Worm (Caenorhabditis elegans) whole organism, young adult: Measurements from ENCODE around the gene sto-4.

Source experiments
- B0035.1 ChIP-seq: sonication (generic microtip); optimal IDR thresholded peaks from 2 replicates; lab custom pipeline; 2016; ENCODE audit warnings: missing genetic modification characterization, mild to moderate bottlenecking, missing compliant biosample characterization, missing genotype, missing genetic modification reagents
- B0336.3 ChIP-seq: fragments of 200-800 bp; sonication (Bioruptor generic); IDR thresholded peaks from 2 replicates; pipeline ENCODE4 v1.3.6; 2022; ENCODE audit warnings: missing genetic modification characterization, missing compliant biosample characterization
- C17E4.6 ChIP-seq: fragments of 200-800 bp; sonication (Bioruptor generic); IDR thresholded peaks from 2 replicates; pipeline ENCODE4 v1.3.6; 2022; ENCODE audit warnings: missing genetic modification reagents, missing genetic modification characterization, missing compliant biosample characterization
- F52B5.7 ChIP-seq: sonication (generic microtip); optimal IDR thresholded peaks from 2 replicates; lab custom pipeline; 2016; ENCODE audit warnings: mild to moderate bottlenecking, missing genetic modification characterization, missing compliant biosample characterization
- F57C9.4 ChIP-seq: sonication (generic microtip); optimal IDR thresholded peaks from 2 replicates; lab custom pipeline; 2017; ENCODE audit warnings: mild to moderate bottlenecking, missing genetic modification characterization, missing compliant biosample characterization
- K11D2.4 ChIP-seq: fragments of 200-800 bp; sonication (Bioruptor generic); IDR thresholded peaks from 2 replicates; pipeline ENCODE4 v1.3.6; 2022; ENCODE audit warnings: missing genetic modification reagents, missing genetic modification characterization, missing compliant biosample characterization
- K12H6.12 ChIP-seq: fragments of 200-800 bp; sonication (Bioruptor generic); optimal IDR thresholded peaks from 2 replicates; lab custom pipeline; 2018; ENCODE audit warnings: mild to moderate bottlenecking, missing genetic modification characterization, missing compliant biosample characterization
- T07F8.4 ChIP-seq: sonication (generic microtip); optimal IDR thresholded peaks from 2 replicates; lab custom pipeline; 2016; ENCODE audit warnings: mild to moderate bottlenecking, missing genetic modification characterization, moderate library complexity, missing compliant biosample characterization
- Y56A3A.18 ChIP-seq: fragments of 200-800 bp; sonication (Bioruptor generic); IDR thresholded peaks from 2 replicates; pipeline ENCODE4 v1.3.6; 2022; ENCODE audit warnings: missing genetic modification reagents, missing genetic modification characterization, missing compliant biosample characterization
- Y79H2A.3 ChIP-seq: fragments of 200-800 bp; sonication (Bioruptor generic); conservative IDR thresholded peaks from 2 replicates; pipeline ENCODE4 v1.3.6; 2022; ENCODE audit warnings: missing genetic modification reagents, missing genetic modification characterization, missing compliant biosample characterization
- ZK185.1 ChIP-seq: sonication (generic microtip); optimal IDR thresholded peaks from 2 replicates; lab custom pipeline; 2016; ENCODE audit warnings: mild to moderate bottlenecking, missing genetic modification characterization, missing compliant biosample characterization; ENCODE audit not compliant: poor library complexity, severe bottlenecking
- ama-1 ChIP-seq, 3 experiments: fragments of 150-350 bp in 1 of 3; sonication (generic microtip) in 2 of 3; optimal IDR thresholded peaks; 2 replicates each; lab custom pipeline; 2014 to 2018; ENCODE audit warnings: missing biosample characterization in 2 of 3, missing genetic modification characterization in 2 of 3, missing genetic modification reagents in 2 of 3
- atf-7 ChIP-seq: sonication (generic microtip); optimal IDR thresholded peaks from 2 replicates; lab custom pipeline; 2017; ENCODE audit warnings: mild to moderate bottlenecking, missing genetic modification characterization, missing compliant biosample characterization
- attf-3 ChIP-seq: fragments of 200-800 bp; sonication (Bioruptor generic); conservative IDR thresholded peaks from 2 replicates; pipeline ENCODE4 v1.3.6; 2022; ENCODE audit warnings: missing genetic modification reagents, missing genetic modification characterization, missing compliant biosample characterization
- attf-5 ChIP-seq: fragments of 200-800 bp; sonication (Bioruptor generic); optimal IDR thresholded peaks from 2 replicates; lab custom pipeline; 2018; ENCODE audit warnings: mild to moderate bottlenecking, missing genetic modification characterization, missing compliant biosample characterization
- cebp-2 ChIP-seq: fragments of 200-800 bp; sonication (Bioruptor generic); IDR thresholded peaks from 2 replicates; pipeline ENCODE4 v1.3.6; 2022; ENCODE audit warnings: missing genetic modification characterization, missing compliant biosample characterization
- ceh-40 ChIP-seq: fragments of 200-800 bp; sonication (Bioruptor generic); IDR thresholded peaks from 2 replicates; pipeline ENCODE4 v1.3.6; 2022; ENCODE audit warnings: missing genetic modification characterization, missing compliant biosample characterization
- chd-7 ChIP-seq: sonication (generic microtip); optimal IDR thresholded peaks from 2 replicates; lab custom pipeline; 2016; ENCODE audit warnings: mild to moderate bottlenecking, missing genetic modification characterization, moderate library complexity, missing compliant biosample characterization
- dpff-1 ChIP-seq: sonication (generic microtip); optimal IDR thresholded peaks from 2 replicates; lab custom pipeline; 2017; ENCODE audit warnings: mild to moderate bottlenecking, missing genetic modification characterization, missing compliant biosample characterization
- egl-44 ChIP-seq: fragments of 200-800 bp; sonication (Bioruptor generic); IDR thresholded peaks from 2 replicates; pipeline ENCODE4 v1.3.6; 2022; ENCODE audit warnings: missing genetic modification reagents, missing genetic modification characterization, missing compliant biosample characterization
- egrh-3 ChIP-seq: fragments of 200-800 bp; sonication (Bioruptor generic); IDR thresholded peaks from 2 replicates; pipeline ENCODE4 v1.3.6; 2022; ENCODE audit warnings: missing genetic modification reagents, missing genetic modification characterization, missing compliant biosample characterization
- gei-17 ChIP-seq: fragments of 200-800 bp; sonication (Bioruptor generic); optimal IDR thresholded peaks from 2 replicates; lab custom pipeline; 2018; ENCODE audit warnings: mild to moderate bottlenecking, missing genetic modification characterization, missing compliant biosample characterization
- hlh-12 ChIP-seq: sonication (generic microtip); optimal IDR thresholded peaks from 2 replicates; lab custom pipeline; 2016; ENCODE audit warnings: missing genetic modification characterization, missing compliant biosample characterization
- hrde-1 ChIP-seq: sonication (generic microtip); optimal IDR thresholded peaks from 2 replicates; lab custom pipeline; 2016; ENCODE audit warnings: missing genetic modification characterization, mild to moderate bottlenecking, missing compliant biosample characterization, moderate library complexity, missing genotype, missing genetic modification reagents, borderline replicate concordance
- hsf-1 ChIP-seq: fragments of 200-800 bp; sonication (Bioruptor generic); IDR thresholded peaks from 2 replicates; pipeline ENCODE4 v1.3.6; 2022; ENCODE audit warnings: missing genetic modification reagents, missing genetic modification characterization, missing compliant biosample characterization
- lag-1 ChIP-seq: fragments of 200-800 bp; sonication (Bioruptor generic); IDR thresholded peaks from 2 replicates; pipeline ENCODE4 v1.3.6; 2022; ENCODE audit warnings: missing genetic modification reagents, missing genetic modification characterization, missing compliant biosample characterization
- let-607 ChIP-seq, 2 experiments: fragments of 200-800 bp in 1 of 2; sonication (Bioruptor generic) in 1 of 2; sonication (generic microtip) in 1 of 2; optimal IDR thresholded peaks; 2 replicates each; lab custom pipeline; 2016 to 2018; ENCODE audit warnings: mild to moderate bottlenecking in 2 of 2, missing compliant biosample characterization in 2 of 2, missing genetic modification characterization in 2 of 2, moderate library complexity in 2 of 2, missing genotype in 1 of 2
- lin-35 ChIP-seq, 3 experiments: fragments of 150-350 bp in 2 of 3; sonication (generic microtip) in 1 of 3; optimal IDR thresholded peaks; 2 replicates each; lab custom pipeline; 2014 to 2018; ENCODE audit warnings: missing biosample characterization in 3 of 3, missing genetic modification characterization in 3 of 3, missing genetic modification reagents in 3 of 3
- lin-40 ChIP-seq: sonication (generic microtip); optimal IDR thresholded peaks from 2 replicates; lab custom pipeline; 2016; ENCODE audit warnings: missing genetic modification characterization, mild to moderate bottlenecking, missing compliant biosample characterization, missing genotype, missing genetic modification reagents
- lsl-1 ChIP-seq: fragments of 200-800 bp; sonication (Bioruptor generic); optimal IDR thresholded peaks from 2 replicates; lab custom pipeline; 2018; ENCODE audit warnings: mild to moderate bottlenecking, missing genetic modification characterization, moderate library complexity, missing compliant biosample characterization
- madf-6 ChIP-seq: fragments of 200-800 bp; sonication (Bioruptor generic); IDR thresholded peaks from 2 replicates; pipeline ENCODE4 v1.3.6; 2022; ENCODE audit warnings: missing genetic modification reagents, missing genetic modification characterization, missing compliant biosample characterization
- madf-8 ChIP-seq: fragments of 200-800 bp; sonication (Bioruptor generic); conservative IDR thresholded peaks from 2 replicates; pipeline ENCODE4 v1.3.6; 2022; ENCODE audit warnings: missing genetic modification reagents, missing genetic modification characterization, missing compliant biosample characterization
- mel-28 ChIP-seq: sonication (generic microtip); optimal IDR thresholded peaks from 2 replicates; lab custom pipeline; 2016; ENCODE audit warnings: borderline replicate concordance, mild to moderate bottlenecking, missing genetic modification characterization, missing compliant biosample characterization
- mes-4 ChIP-seq: sonication (generic microtip); optimal IDR thresholded peaks from 2 replicates; lab custom pipeline; 2016; ENCODE audit warnings: missing genotype, missing genetic modification characterization, missing compliant biosample characterization
- mxl-1 ChIP-seq: sonication (generic microtip); optimal IDR thresholded peaks from 2 replicates; lab custom pipeline; 2016; ENCODE audit warnings: missing genetic modification characterization, missing compliant biosample characterization
- nfyb-1 ChIP-seq: fragments of 200-800 bp; sonication (Bioruptor generic); IDR thresholded peaks from 2 replicates; pipeline ENCODE4 v1.3.6; 2022; ENCODE audit warnings: missing genetic modification reagents, missing genetic modification characterization, missing compliant biosample characterization
- pbrm-1 ChIP-seq: fragments of 200-800 bp; sonication (Bioruptor generic); IDR thresholded peaks from 2 replicates; pipeline ENCODE4 v1.3.6; 2022; ENCODE audit warnings: missing genetic modification reagents, missing genetic modification characterization, missing compliant biosample characterization
- pha-4 ChIP-seq: fragments of 150-350 bp; sonication (generic microtip); optimal IDR thresholded peaks from 2 replicates; lab custom pipeline; 2014; ENCODE audit warnings: missing biosample characterization, missing genetic modification reagents, missing genetic modification characterization
- snpc-1.3 ChIP-seq: sonication (generic microtip); optimal IDR thresholded peaks from 2 replicates; lab custom pipeline; 2017; ENCODE audit warnings: missing genetic modification characterization, mild to moderate bottlenecking, missing compliant biosample characterization, antibody characterized with exemption, moderate library complexity, missing genotype, missing genetic modification reagents; ENCODE audit not compliant: insufficient read depth
- snpc-3.4 ChIP-seq: sonication (generic microtip); optimal IDR thresholded peaks from 2 replicates; lab custom pipeline; 2017; ENCODE audit warnings: missing genetic modification characterization, mild to moderate bottlenecking, missing compliant biosample characterization, antibody characterized with exemption, moderate library complexity, missing genotype, missing genetic modification reagents
- snpc-4 ChIP-seq, 5 experiments: fragments of 150-350 bp in 1 of 5; sonication (generic microtip) in 4 of 5; optimal IDR thresholded peaks; 2 replicates each; lab custom pipeline; 2014 to 2018; ENCODE audit warnings: missing genetic modification characterization in 5 of 5, missing biosample characterization in 3 of 5, antibody characterized with exemption in 2 of 5, mild to moderate bottlenecking in 2 of 5, missing compliant biosample characterization in 2 of 5, missing genotype in 2 of 5, moderate library complexity in 2 of 5, missing genetic modification reagents in 1 of 5
- tbx-9 ChIP-seq: sonication (generic microtip); optimal IDR thresholded peaks from 2 replicates; lab custom pipeline; 2016; ENCODE audit warnings: borderline replicate concordance, missing genetic modification characterization, inconsistent platforms, missing compliant biosample characterization
- unc-62 ChIP-seq: fragments of 150-350 bp; optimal IDR thresholded peaks from 2 replicates; lab custom pipeline; 2014; ENCODE audit warnings: missing biosample characterization, missing genetic modification reagents, missing genetic modification characterization
- xnd-1 ChIP-seq: sonication (generic microtip); optimal IDR thresholded peaks from 2 replicates; lab custom pipeline; 2016; ENCODE audit warnings: missing genotype, missing genetic modification reagents, missing genetic modification characterization, missing compliant biosample characterization
- zfh-2 ChIP-seq: fragments of 200-800 bp; sonication (Bioruptor generic); conservative IDR thresholded peaks from 2 replicates; pipeline ENCODE4 v1.3.6; 2022; ENCODE audit warnings: missing genetic modification reagents, missing genetic modification characterization, missing compliant biosample characterization
- ztf-18 ChIP-seq: sonication (generic microtip); optimal IDR thresholded peaks from 2 replicates; lab custom pipeline; 2016; ENCODE audit warnings: missing genotype, mild to moderate bottlenecking, missing genetic modification characterization, missing compliant biosample characterization

sto-4 gene

ce11 chrX:11645517-11645916, 1.6 kb downstream of the sto-4 start:
- TF ChIP-seq mes-4: peak; percentile 38
- TF ChIP-seq madf-8: no peak
- TF ChIP-seq ztf-18 (tag; lab: Kevin White, UChicago): peak; percentile 56
- peak in 1 of 3 experiments; percentile 53 for TF ChIP-seq lin-35 (GFP tag; optimal IDR thresholded peaks at IDR 0.05; lab: Kevin White, UChicago)
- 0 out of 2 replicates have a peak, but pooled peaks have one; percentile 45 for TF ChIP-seq K11D2.4 (GFP tag; lab: Robert Waterston, UW)
- no peak for TF ChIP-seq ama-1 (optimal IDR thresholded peaks at IDR 0.05; lab: Kevin White, UChicago)
- peak; percentile 14 to 57 for TF ChIP-seq ama-1 (GFP tag; optimal IDR thresholded peaks at IDR 0.05; lab: Kevin White, UChicago)
- peak; percentile 10; the same call in 1 of the 2 replicates for TF ChIP-seq madf-6 (GFP tag; lab: Robert Waterston, UW)
- peak in 1 of 2 experiments; percentile 17 for TF ChIP-seq let-607 (tag; optimal IDR thresholded peaks at IDR 0.05; lab: Kevin White, UChicago)
- 0 out of 2 replicates have a peak, but pooled peaks have one; percentile 70 for TF ChIP-seq cebp-2
- TF ChIP-seq F52B5.7: no peak
- TF ChIP-seq chd-7 (tag; lab: Kevin White, UChicago): peak; percentile 0
- no peak for TF ChIP-seq zfh-2 (GFP tag; lab: Robert Waterston, UW)
- TF ChIP-seq mxl-1: peak; percentile 71
- TF ChIP-seq ZK185.1: peak; percentile 75
- TF ChIP-seq unc-62 (GFP tag; lab: Kevin White, UChicago): no peak
- TF ChIP-seq hrde-1: peak; percentile 9
- TF ChIP-seq mel-28: no peak
- TF ChIP-seq B0035.1: peak; percentile 23
- TF ChIP-seq T07F8.4 (tag; lab: Kevin White, UChicago): no peak
- peak; percentile 70 for TF ChIP-seq pbrm-1 (GFP tag; lab: Robert Waterston, UW)
- peak; percentile 57 for TF ChIP-seq snpc-4 (GFP tag; optimal IDR thresholded peaks at IDR 0.05; lab: Kevin White, UChicago)
- peak in 2 of 4 experiments; percentile 27 to 59 for TF ChIP-seq snpc-4 (tag; optimal IDR thresholded peaks at IDR 0.05; lab: Kevin White, UChicago)
- no peak for TF ChIP-seq lag-1 (GFP tag; lab: Robert Waterston, UW)
- no peak for TF ChIP-seq C17E4.6 (GFP tag; lab: Robert Waterston, UW)
- TF ChIP-seq F57C9.4 (tag; lab: Kevin White, UChicago): no peak
- TF ChIP-seq atf-7: peak; percentile 17
- TF ChIP-seq Y56A3A.18 (GFP tag; lab: Robert Waterston, UW): peak; percentile 63; the same call in 1 of the 2 replicates
- TF ChIP-seq xnd-1 (tag; lab: Kevin White, UChicago): no peak
- no peak for TF ChIP-seq egl-44 (GFP tag; lab: Robert Waterston, UW)
- no peak for TF ChIP-seq tbx-9 (tag; lab: Kevin White, UChicago)
- TF ChIP-seq ceh-40 (GFP tag; lab: Robert Waterston, UW): 0 out of 2 replicates have a peak, but pooled peaks have one; percentile 24
- TF ChIP-seq snpc-1.3: peak; percentile 49
- no peak for TF ChIP-seq attf-3
- no peak for TF ChIP-seq hsf-1 (GFP tag; lab: Robert Waterston, UW)
- TF ChIP-seq K12H6.12: no peak
- no peak for TF ChIP-seq B0336.3 (GFP tag; lab: Robert Waterston, UW)
- TF ChIP-seq Y79H2A.3 (GFP tag; lab: Robert Waterston, UW): no peak
- TF ChIP-seq lsl-1: no peak
- TF ChIP-seq lin-40 (tag; lab: Kevin White, UChicago): peak; percentile 47
- TF ChIP-seq dpff-1: peak; percentile 8
- TF ChIP-seq nfyb-1: peak; percentile 54; the same call in 1 of the 2 replicates
- no peak for TF ChIP-seq pha-4 (tag; lab: Kevin White, UChicago)
- TF ChIP-seq hlh-12 (tag; lab: Kevin White, UChicago): no peak
- TF ChIP-seq egrh-3 (GFP tag; lab: Robert Waterston, UW): 0 out of 2 replicates have a peak, but pooled peaks have one; percentile 18
- TF ChIP-seq attf-5 (GFP tag; lab: Kevin White, UChicago): peak; percentile 45
- peak; percentile 8 for TF ChIP-seq snpc-3.4 (tag; lab: Kevin White, UChicago)
- TF ChIP-seq gei-17: no peak
